Worm (Caenorhabditis elegans): ENCODE measurements around the gene F33H12.7.
A peak's percentile ranks its signal among the peaks of the same experiment; 100 is the strongest.
"Not testable (repeated sequence)": the region's sequence is repeated elsewhere in the genome, so short reads cannot be mapped to it uniquely, and the experiment has no call there.

Gene F33H12.7

ce11 chrII:2586861-2587554 lies at the start of gene F33H12.7, which contains the start of gene sri-39:
F33H12.7 (minus strand) TSS chrII:2586911.
sri-39 (plus strand) TSS chrII:2587504.
- no peak for TF ChIP-seq T22C8.4 (GFP tag; IDR thresholded peaks at IDR 0.05)
- TF ChIP-seq med-1 (GFP tag; optimal IDR thresholded peaks at IDR 0.05; ENCODE audit: insufficient read depth) = no peak
- TF ChIP-seq cog-1 (tag; optimal IDR thresholded peaks at IDR 0.05) = no peak
- no peak for TF ChIP-seq ztf-23 (GFP tag; IDR thresholded peaks at IDR 0.05)
- no peak for TF ChIP-seq tab-1 (GFP tag; IDR thresholded peaks at IDR 0.05)
- no peak for TF ChIP-seq ztf-29 (GFP tag; IDR thresholded peaks at IDR 0.05)

- TF ChIP-seq ref-1 (GFP tag; conservative IDR thresholded peaks at IDR 0.05) (no peak), tab-1 (GFP tag; IDR thresholded peaks at IDR 0.05) (no peak), ztf-23 (GFP tag; IDR thresholded peaks at IDR 0.05) (no peak), flt-1 (GFP tag; IDR thresholded peaks at IDR 0.05) (no peak), klf-2 (GFP tag; conservative IDR thresholded peaks at IDR 0.05) (no peak), T22C8.4 (GFP tag; IDR thresholded peaks at IDR 0.05) (no peak)
Observed at ce11 chrII:2631169-2631568, 44.5 kb upstream of the F33H12.7 start, which contains the start of gene D2062.1. D2062.1 (plus strand) TSS chrII:2631469.

ce11 chrII:2629270-2629669 lies 42.6 kb upstream of the F33H12.7 start, which contains the start of gene sri-37:
sri-37 (plus strand) TSS chrII:2629570.
- TF ChIP-seq klf-2 (GFP tag; conservative IDR thresholded peaks at IDR 0.05) = no peak
- TF ChIP-seq med-1 (GFP tag; optimal IDR thresholded peaks at IDR 0.05; ENCODE audit: insufficient read depth) = no peak
- no peak for TF ChIP-seq ref-1 (GFP tag; conservative IDR thresholded peaks at IDR 0.05)
- TF ChIP-seq T22C8.4 (GFP tag; IDR thresholded peaks at IDR 0.05) = no peak
- TF ChIP-seq tab-1 (GFP tag; IDR thresholded peaks at IDR 0.05) = no peak
- no peak for TF ChIP-seq flt-1 (GFP tag; IDR thresholded peaks at IDR 0.05)
- TF ChIP-seq cog-1 (tag; optimal IDR thresholded peaks at IDR 0.05) = no peak
- TF ChIP-seq ztf-23 (GFP tag; IDR thresholded peaks at IDR 0.05) = no peak
- no peak for TF ChIP-seq ztf-29 (GFP tag; IDR thresholded peaks at IDR 0.05)

- TF ChIP-seq tab-1 (GFP tag; IDR thresholded peaks at IDR 0.05) (no peak), flt-1 (GFP tag; IDR thresholded peaks at IDR 0.05) (peak; percentile 44; the same call in 1 of the 2 replicates), ztf-23 (GFP tag; IDR thresholded peaks at IDR 0.05) (no peak), med-1 (GFP tag; optimal IDR thresholded peaks at IDR 0.05; ENCODE audit: insufficient read depth) (no peak)
Observed at ce11 chrII:2628401-2628800, 41.7 kb upstream of the F33H12.7 start.

- TF ChIP-seq cog-1 (tag; optimal IDR thresholded peaks at IDR 0.05) = no peak
- TF ChIP-seq ztf-23 (GFP tag; IDR thresholded peaks at IDR 0.05) = no peak
- no peak for TF ChIP-seq flt-1 (GFP tag; IDR thresholded peaks at IDR 0.05)
- TF ChIP-seq ztf-29 (GFP tag; IDR thresholded peaks at IDR 0.05) = no peak
- no peak for TF ChIP-seq ref-1 (GFP tag; conservative IDR thresholded peaks at IDR 0.05)
- no peak for TF ChIP-seq T22C8.4 (GFP tag; IDR thresholded peaks at IDR 0.05)
Observed at ce11 chrII:2627154-2627799, 40.6 kb upstream of the F33H12.7 start, which contains the start of gene sri-71. sri-71 (plus strand) TSS chrII:2627749.

ce11 chrII:2624792-2625191 lies 38.1 kb upstream of the F33H12.7 start, which contains the start of gene lgc-28:
lgc-28 (plus strand) TSS chrII:2625092.
- TF ChIP-seq med-1 (GFP tag; optimal IDR thresholded peaks at IDR 0.05; ENCODE audit: insufficient read depth) (no peak), ztf-23 (GFP tag; IDR thresholded peaks at IDR 0.05) (no peak), klf-2 (GFP tag; conservative IDR thresholded peaks at IDR 0.05) (no peak), flt-1 (GFP tag; IDR thresholded peaks at IDR 0.05) (no peak), ref-1 (GFP tag; conservative IDR thresholded peaks at IDR 0.05) (no peak), ztf-29 (GFP tag; IDR thresholded peaks at IDR 0.05) (no peak), cog-1 (tag; optimal IDR thresholded peaks at IDR 0.05) (no peak), tab-1 (GFP tag; IDR thresholded peaks at IDR 0.05) (no peak), T22C8.4 (GFP tag; IDR thresholded peaks at IDR 0.05) (no peak)

ce11 chrII:2622936-2623452 lies 36.3 kb upstream of the F33H12.7 start, which contains the start of gene D2062.4:
D2062.4 (plus strand) TSS chrII:2623402.
- peak; percentile 53; the same call in 1 of the 2 replicates for TF ChIP-seq T22C8.4 (GFP tag; IDR thresholded peaks at IDR 0.05)

- TF ChIP-seq med-1 (GFP tag; optimal IDR thresholded peaks at IDR 0.05; ENCODE audit: insufficient read depth) (no peak), T22C8.4 (GFP tag; IDR thresholded peaks at IDR 0.05) (no peak), klf-2 (GFP tag; conservative IDR thresholded peaks at IDR 0.05) (no peak), cog-1 (tag; optimal IDR thresholded peaks at IDR 0.05) (no peak), ztf-23 (GFP tag; IDR thresholded peaks at IDR 0.05) (no peak), ref-1 (GFP tag; conservative IDR thresholded peaks at IDR 0.05) (no peak), ztf-29 (GFP tag; IDR thresholded peaks at IDR 0.05) (no peak), tab-1 (GFP tag; IDR thresholded peaks at IDR 0.05) (no peak), flt-1 (GFP tag; IDR thresholded peaks at IDR 0.05) (no peak)
Observed at ce11 chrII:2622480-2622879, 35.8 kb upstream of the F33H12.7 start, which contains the start of gene D2062.5. D2062.5 (plus strand) TSS chrII:2622780.

ce11 chrII:2619148-2619547 lies 32.4 kb upstream of the F33H12.7 start, which contains the start of gene msrp-6:
msrp-6 (plus strand) TSS chrII:2619448.
- not testable (repeated sequence) for TF ChIP-seq ref-1 (GFP tag; conservative IDR thresholded peaks at IDR 0.05); med-1 (GFP tag; optimal IDR thresholded peaks at IDR 0.05; ENCODE audit: insufficient read depth); tab-1 (GFP tag; IDR thresholded peaks at IDR 0.05)

ce11 chrII:2616634-2617033 lies 29.9 kb upstream of the F33H12.7 start, which contains the start of gene msrp-5:
msrp-5 (plus strand) TSS chrII:2616934.
- TF ChIP-seq ztf-23, ztf-29, T22C8.4 (GFP tag; IDR thresholded peaks at IDR 0.05): not testable (repeated sequence)
